Worm (Caenorhabditis elegans): Measurements from ENCODE around the gene W02D7.11.

Gene W02D7.11

DNA sequence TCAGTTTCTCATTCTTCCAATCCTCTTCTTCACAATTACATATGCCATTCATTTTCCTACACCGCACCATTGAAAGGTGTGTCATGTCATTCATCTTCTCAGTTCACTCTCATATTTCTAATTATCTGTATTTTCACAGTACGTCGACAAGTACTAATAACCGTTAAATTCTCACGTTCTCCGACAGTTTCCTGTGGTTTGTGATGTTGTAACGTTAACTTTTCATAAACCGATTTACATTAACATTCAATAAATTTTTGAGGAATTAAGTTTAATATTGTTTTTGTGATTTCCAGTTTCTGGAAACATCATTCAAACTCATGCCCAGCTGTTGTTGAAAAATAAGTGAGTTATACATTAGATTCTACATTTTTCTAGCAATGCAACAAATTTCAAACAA lies 30.0 kb upstream of the W02D7.11 start, which contains the start of gene tmd-2:
Gene tmd-2, plus strand, starts transcription at position 301 of the 400 bp plus-strand sequence.
- TF ChIP-seq aly-1 (tag; optimal IDR thresholded peaks at IDR 0.05) (no peak), tbx-37 (GFP tag; conservative IDR thresholded peaks at IDR 0.05) (no peak), hmbx-1 (tag; optimal IDR thresholded peaks at IDR 0.05) (no peak), hnd-1 (tag; optimal IDR thresholded peaks at IDR 0.05) (no peak), ceh-36 (tag; optimal IDR thresholded peaks at IDR 0.05) (no peak), B0310.2 (tag; optimal IDR thresholded peaks at IDR 0.05) (no peak), pes-1 (GFP tag; IDR thresholded peaks at IDR 0.05) (no peak), ama-1 (optimal IDR thresholded peaks at IDR 0.05) (no peak), sea-1 (GFP tag; conservative IDR thresholded peaks at IDR 0.05) (no peak), tbx-11 (GFP tag; IDR thresholded peaks at IDR 0.05) (no peak), hmg-4 (GFP tag; optimal IDR thresholded peaks at IDR 0.05) (no peak), ceh-13 (GFP tag; optimal IDR thresholded peaks at IDR 0.05) (no peak), scrt-1 (GFP tag; IDR thresholded peaks at IDR 0.05) (no peak), tra-4 (tag; optimal IDR thresholded peaks at IDR 0.05) (no peak)

DNA sequence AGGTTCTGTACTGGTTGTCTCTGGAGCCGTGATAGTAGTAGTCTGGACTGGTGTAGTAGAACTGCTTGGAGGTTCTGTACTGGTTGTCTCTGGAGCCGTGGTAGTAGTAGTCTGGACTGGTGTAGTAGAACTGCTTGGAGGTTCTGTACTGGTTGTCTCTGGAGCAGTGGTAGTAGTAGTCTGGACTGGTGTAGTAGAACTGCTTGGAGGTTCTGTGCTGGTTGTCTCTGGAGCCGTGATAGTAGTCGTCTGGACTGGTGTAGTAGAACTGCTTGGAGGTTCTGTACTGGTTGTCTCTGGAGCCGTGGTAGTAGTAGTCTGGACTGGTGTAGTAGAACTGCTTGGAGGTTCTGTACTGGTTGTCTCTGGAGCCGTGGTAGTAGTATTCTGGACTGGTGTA lies 25.1 kb upstream of the W02D7.11 start:
- 0 out of 2 replicates have a peak, but pooled peaks have one; percentile 47 for TF ChIP-seq scrt-1 (GFP tag; IDR thresholded peaks at IDR 0.05)

DNA sequence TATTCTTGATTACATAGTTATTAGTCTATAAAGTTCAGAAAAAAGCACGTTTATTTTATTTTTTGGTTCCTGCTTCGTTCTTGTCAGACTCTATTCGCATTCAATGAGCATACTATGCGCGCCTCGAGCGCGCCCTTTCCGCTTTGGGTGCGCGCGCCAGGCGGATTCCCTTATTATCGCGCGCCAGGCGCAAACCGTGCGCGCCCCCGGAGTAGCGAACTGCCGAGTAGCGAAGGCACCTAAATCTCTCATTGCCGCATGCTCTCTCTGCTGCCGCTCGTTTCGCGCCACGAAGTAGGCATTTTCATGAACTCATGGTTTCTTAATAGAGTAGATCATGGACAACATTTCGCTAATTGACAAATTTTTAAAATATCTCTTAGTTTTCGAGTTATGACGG lies 22.8 kb upstream of the W02D7.11 start:
- TF ChIP-seq B0310.2 (tag; optimal IDR thresholded peaks at IDR 0.05) (no peak), tbx-37 (GFP tag; conservative IDR thresholded peaks at IDR 0.05) (no peak)

DNA sequence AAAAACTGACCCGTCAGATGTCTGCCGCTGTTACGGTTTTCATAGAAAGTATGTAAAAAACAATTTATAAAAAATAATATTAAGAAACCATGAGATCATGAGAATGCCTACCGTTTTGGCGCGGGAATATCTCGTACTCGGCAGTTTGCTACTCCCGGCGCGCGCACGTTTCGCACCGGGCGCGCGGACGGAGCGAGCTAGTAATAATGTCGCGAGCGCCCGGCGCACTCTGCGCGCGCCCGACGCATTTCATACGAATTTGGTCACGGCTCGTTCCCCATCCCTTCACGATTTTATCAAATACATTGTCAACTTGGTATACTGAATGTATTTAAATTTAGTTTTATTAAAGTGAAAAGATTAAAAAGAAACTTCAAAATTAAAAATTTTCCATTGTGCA lies 21.6 kb upstream of the W02D7.11 start:
- TF ChIP-seq ama-1 (optimal IDR thresholded peaks at IDR 0.05) (no peak), ets-7 (tag; optimal IDR thresholded peaks at IDR 0.05) (no peak), ceh-13 (GFP tag; optimal IDR thresholded peaks at IDR 0.05) (no peak)

DNA sequence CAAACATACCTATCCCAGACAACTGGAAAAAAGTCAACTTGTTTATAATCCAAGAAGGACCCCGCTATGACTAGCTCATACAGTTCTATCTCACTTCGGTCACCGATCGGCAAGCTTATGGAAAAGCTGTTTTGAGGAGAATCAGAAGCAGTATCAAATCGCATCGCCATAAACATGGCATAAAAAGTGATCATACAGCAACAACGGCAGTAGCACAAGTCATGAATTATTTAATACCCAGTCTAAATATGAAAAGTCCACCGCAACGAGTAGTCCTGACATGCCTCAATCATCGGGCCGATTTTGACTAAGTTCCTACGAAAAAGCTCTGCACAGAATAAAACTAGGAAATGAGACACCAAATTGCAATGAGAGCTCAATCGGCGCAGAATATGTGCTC lies 19.2 kb upstream of the W02D7.11 start:
- TF ChIP-seq B0310.2 (tag; optimal IDR thresholded peaks at IDR 0.05) (no peak), flt-1 (GFP tag; IDR thresholded peaks at IDR 0.05) (no peak), pes-1 (GFP tag; IDR thresholded peaks at IDR 0.05) (no peak), hmbx-1 (tag; optimal IDR thresholded peaks at IDR 0.05) (no peak), tbx-11 (GFP tag; IDR thresholded peaks at IDR 0.05) (no peak), aly-1 (tag; optimal IDR thresholded peaks at IDR 0.05) (no peak), tra-4 (tag; optimal IDR thresholded peaks at IDR 0.05) (no peak), F13C5.2 (tag; optimal IDR thresholded peaks at IDR 0.05) (no peak), tbx-37 (GFP tag; conservative IDR thresholded peaks at IDR 0.05) (no peak), ama-1 (optimal IDR thresholded peaks at IDR 0.05) (no peak), scrt-1 (GFP tag; IDR thresholded peaks at IDR 0.05) (no peak)

DNA sequence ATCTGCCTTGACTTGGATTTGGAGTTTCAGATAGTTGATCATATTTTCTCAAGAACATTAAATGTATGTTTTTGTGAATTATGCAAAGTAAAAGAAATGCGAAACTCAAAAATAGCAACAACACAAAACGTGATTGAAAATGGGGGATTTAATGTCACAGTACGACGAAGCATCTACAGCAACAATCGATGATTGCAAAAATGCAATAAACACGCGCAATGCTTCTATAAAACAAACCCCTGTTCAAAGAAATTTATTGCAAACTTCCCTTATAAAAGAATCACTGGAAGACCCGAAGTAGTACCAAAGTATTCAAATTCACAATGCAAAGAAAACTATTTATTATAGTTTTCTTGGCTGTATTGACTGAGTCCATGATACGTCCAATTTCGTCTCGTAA lies 13.8 kb upstream of the W02D7.11 start, which contains the start of gene clec-219:
Gene clec-219, plus strand, starts transcription at position 301 of the 400 bp plus-strand sequence.
- TF ChIP-seq tbx-37 (GFP tag; conservative IDR thresholded peaks at IDR 0.05), result no peak
- TF ChIP-seq ceh-36 (tag; optimal IDR thresholded peaks at IDR 0.05), result no peak
- no peak for TF ChIP-seq flt-1 (GFP tag; IDR thresholded peaks at IDR 0.05)
- TF ChIP-seq sea-1 (GFP tag; conservative IDR thresholded peaks at IDR 0.05), result no peak
- no peak for TF ChIP-seq B0310.2 (tag; optimal IDR thresholded peaks at IDR 0.05)
- no peak for TF ChIP-seq tra-4 (tag; optimal IDR thresholded peaks at IDR 0.05)
- TF ChIP-seq pes-1 (GFP tag; IDR thresholded peaks at IDR 0.05), result no peak
- no peak for TF ChIP-seq tbx-11 (GFP tag; IDR thresholded peaks at IDR 0.05)
- TF ChIP-seq scrt-1 (GFP tag; IDR thresholded peaks at IDR 0.05), result no peak
- no peak for TF ChIP-seq ets-7 (tag; optimal IDR thresholded peaks at IDR 0.05)
- TF ChIP-seq F13C5.2 (tag; optimal IDR thresholded peaks at IDR 0.05), result no peak
- no peak for TF ChIP-seq hmg-4 (GFP tag; optimal IDR thresholded peaks at IDR 0.05)
- TF ChIP-seq ceh-13 (GFP tag; optimal IDR thresholded peaks at IDR 0.05), result no peak
- no peak for TF ChIP-seq aly-1 (tag; optimal IDR thresholded peaks at IDR 0.05)
- no peak for TF ChIP-seq hnd-1 (tag; optimal IDR thresholded peaks at IDR 0.05)
- no peak for TF ChIP-seq hmbx-1 (tag; optimal IDR thresholded peaks at IDR 0.05)
- no peak for TF ChIP-seq ama-1 (optimal IDR thresholded peaks at IDR 0.05)

DNA sequence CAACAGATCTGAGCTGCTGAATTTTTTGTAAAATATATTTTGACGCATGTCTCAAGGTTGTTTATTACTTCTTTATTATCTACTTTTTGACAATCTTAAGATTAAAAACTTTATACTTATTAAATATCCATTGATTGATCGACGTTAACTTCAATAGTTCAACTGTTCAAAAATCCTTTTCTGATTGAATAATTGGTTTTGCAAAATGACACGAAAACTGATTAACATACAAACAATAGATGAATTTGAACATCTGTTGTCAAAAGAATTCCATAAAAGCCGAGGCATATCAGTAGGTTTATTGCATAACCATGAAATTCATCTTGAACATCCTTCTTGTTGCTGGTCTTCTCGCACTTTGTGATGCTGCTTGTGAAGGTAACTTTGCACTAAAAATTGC lies 6.9 kb upstream of the W02D7.11 start, which contains the start of gene W02D7.12:
Gene W02D7.12, plus strand, starts transcription at position 301 of the 400 bp plus-strand sequence.
- no peak for TF ChIP-seq ceh-36 (tag; optimal IDR thresholded peaks at IDR 0.05)
- TF ChIP-seq ceh-13 (GFP tag; optimal IDR thresholded peaks at IDR 0.05), result no peak
- TF ChIP-seq hmbx-1 (tag; optimal IDR thresholded peaks at IDR 0.05), result no peak
- no peak for TF ChIP-seq B0310.2 (tag; optimal IDR thresholded peaks at IDR 0.05)
- TF ChIP-seq scrt-1 (GFP tag; IDR thresholded peaks at IDR 0.05), result no peak
- TF ChIP-seq tra-4 (tag; optimal IDR thresholded peaks at IDR 0.05), result no peak
- no peak for TF ChIP-seq ama-1 (optimal IDR thresholded peaks at IDR 0.05)
- TF ChIP-seq tbx-11 (GFP tag; IDR thresholded peaks at IDR 0.05), result no peak
- TF ChIP-seq F13C5.2 (tag; optimal IDR thresholded peaks at IDR 0.05), result no peak
- TF ChIP-seq flt-1 (GFP tag; IDR thresholded peaks at IDR 0.05), result no peak
- no peak for TF ChIP-seq hmg-4 (GFP tag; optimal IDR thresholded peaks at IDR 0.05)
- TF ChIP-seq pes-1 (GFP tag; IDR thresholded peaks at IDR 0.05), result no peak
- TF ChIP-seq aly-1 (tag; optimal IDR thresholded peaks at IDR 0.05), result no peak
- TF ChIP-seq tbx-37 (GFP tag; conservative IDR thresholded peaks at IDR 0.05), result no peak
- TF ChIP-seq ets-7 (tag; optimal IDR thresholded peaks at IDR 0.05), result no peak
- TF ChIP-seq hnd-1 (tag; optimal IDR thresholded peaks at IDR 0.05), result no peak
- TF ChIP-seq sea-1 (GFP tag; conservative IDR thresholded peaks at IDR 0.05), result no peak

DNA sequence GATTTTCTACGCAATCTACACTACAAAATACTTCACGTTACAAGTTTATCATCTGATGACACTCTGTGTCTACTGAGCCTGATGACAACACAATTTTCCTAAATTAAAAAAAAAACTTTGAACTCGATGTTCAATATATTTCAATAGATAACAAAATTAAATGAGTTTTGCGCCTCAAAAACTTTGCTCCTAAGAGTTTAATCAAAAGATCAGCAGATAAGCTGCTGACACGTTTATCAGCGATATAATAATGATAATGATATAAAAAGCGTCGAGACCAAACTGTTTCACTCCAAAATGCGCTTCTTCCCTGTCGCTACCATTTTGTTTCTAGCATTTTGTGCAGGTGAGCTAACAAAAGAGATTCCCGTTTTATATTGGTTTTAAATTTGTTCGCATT lies 3.4 kb upstream of the W02D7.11 start, which contains the start of gene clec-218:
Gene clec-218, plus strand, starts transcription at position 262 of the 400 bp plus-strand sequence.
- TF ChIP-seq ets-7 (tag; optimal IDR thresholded peaks at IDR 0.05) (no peak), F13C5.2 (tag; optimal IDR thresholded peaks at IDR 0.05) (no peak), tbx-37 (GFP tag; conservative IDR thresholded peaks at IDR 0.05) (no peak), hmbx-1 (tag; optimal IDR thresholded peaks at IDR 0.05) (no peak), pes-1 (GFP tag; IDR thresholded peaks at IDR 0.05) (no peak), aly-1 (tag; optimal IDR thresholded peaks at IDR 0.05) (no peak), sea-1 (GFP tag; conservative IDR thresholded peaks at IDR 0.05) (no peak), tbx-11 (GFP tag; IDR thresholded peaks at IDR 0.05) (no peak)
